Worm (Caenorhabditis elegans) whole organism, young adult: ENCODE data around the gene F56C3.9.

Experiments used
- bed-1 ChIP-seq: fragments of 200-800 bp; sonication (Bioruptor generic); IDR thresholded peaks from 2 replicates; pipeline ENCODE4 v1.3.6; 2022; ENCODE audit warnings: missing genetic modification reagents, missing genetic modification characterization, missing compliant biosample characterization
- dpl-1 ChIP-seq: fragments of 150-350 bp; optimal IDR thresholded peaks from 2 replicates; lab custom pipeline; 2014; ENCODE audit warnings: missing biosample characterization, missing genetic modification reagents, missing genetic modification characterization
- ets-4 ChIP-seq: fragments of 200-800 bp; sonication (Bioruptor generic); optimal IDR thresholded peaks from 2 replicates; lab custom pipeline; 2018; ENCODE audit warnings: mild to moderate bottlenecking, missing genetic modification characterization, missing compliant biosample characterization
- hmg-1.2 ChIP-seq: fragments of 200-800 bp; sonication (Bioruptor generic); IDR thresholded peaks from 2 replicates; pipeline ENCODE4 v1.3.6; 2022; ENCODE audit warnings: missing genetic modification reagents, missing genetic modification characterization, missing compliant biosample characterization
- hmg-20 ChIP-seq: fragments of 200-800 bp; sonication (Bioruptor generic); IDR thresholded peaks from 2 replicates; pipeline ENCODE4 v1.3.6; 2022; ENCODE audit warnings: missing genetic modification reagents, missing genetic modification characterization, missing compliant biosample characterization
- repo-1 ChIP-seq: sonication (generic microtip); optimal IDR thresholded peaks from 2 replicates; lab custom pipeline; 2017; ENCODE audit warnings: mild to moderate bottlenecking, missing genetic modification characterization, missing compliant biosample characterization
- unc-62 ChIP-seq: fragments of 150-350 bp; optimal IDR thresholded peaks from 2 replicates; lab custom pipeline; 2014; ENCODE audit warnings: missing biosample characterization, missing genetic modification reagents, missing genetic modification characterization
- zim-3 ChIP-seq: sonication (generic microtip); optimal IDR thresholded peaks from 2 replicates; lab custom pipeline; 2017; ENCODE audit warnings: mild to moderate bottlenecking, missing genetic modification characterization, moderate library complexity, missing compliant biosample characterization

DNA sequence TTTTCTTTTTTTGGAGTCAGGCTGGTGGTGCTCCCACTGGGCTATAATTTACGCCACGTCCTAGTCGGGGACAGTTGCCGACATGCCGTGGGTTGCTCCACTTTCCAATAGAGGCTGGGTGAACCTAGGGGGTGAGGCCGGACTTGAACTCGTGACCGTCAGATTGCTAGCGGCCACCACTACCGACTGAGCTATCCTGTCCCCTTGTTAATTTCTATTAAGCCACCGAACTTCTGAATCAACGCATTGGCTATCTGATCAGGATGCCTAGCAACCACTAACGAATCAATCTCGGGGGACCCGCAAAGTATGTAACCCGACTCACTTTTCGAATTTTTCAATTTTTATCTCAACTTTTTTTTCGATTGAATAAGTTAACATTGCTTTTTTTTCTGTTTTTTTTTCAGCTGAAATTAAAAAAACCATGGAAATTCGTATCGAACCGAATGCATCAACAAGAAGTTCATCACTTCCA is 6.9 kb downstream of the F56C3.9 start, which contains the start of gene F56C3.1:
- TF ChIP-seq ets-4 (GFP tag; lab: Kevin White, UChicago) (no peak), dpl-1 (GFP tag; lab: Kevin White, UChicago) (no peak), bed-1 (GFP tag; lab: Robert Waterston, UW) (no peak), repo-1 (no peak), hmg-1.2 (GFP tag; lab: Robert Waterston, UW) (0 out of 2 replicates have a peak, but pooled peaks have one; percentile 20), unc-62 (no peak), zim-3 (tag; lab: Kevin White, UChicago) (no peak), hmg-20 (no peak)
